Fruit fly (Drosophila melanogaster): ENCODE results near the gene CG17261.

CG17261 gene

DNA sequence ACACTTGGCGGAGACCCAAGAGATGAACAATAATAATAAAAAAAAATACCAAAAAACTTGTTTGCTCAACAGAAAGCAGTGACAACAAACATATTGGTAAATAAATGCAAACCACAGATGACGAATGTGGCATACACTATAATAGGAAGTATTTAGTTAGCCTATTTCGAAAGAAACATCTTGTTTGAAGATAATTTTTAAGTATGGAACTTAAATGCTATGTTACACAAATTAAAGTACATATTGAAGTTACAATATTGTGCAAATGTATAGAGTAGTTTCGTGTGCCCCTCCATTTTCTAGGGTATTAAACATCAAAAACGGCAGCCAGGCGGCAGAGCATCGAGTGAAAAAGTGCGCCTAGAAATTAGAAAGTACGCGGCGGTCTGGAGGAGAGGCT, 39.0 kb upstream of the CG17261 start (continued):
- no peak for TF ChIP-seq Elba2 (GFP tag; optimal IDR thresholded peaks at IDR 0.05)
- peak; percentile 88 for TF ChIP-seq Asciz (GFP tag; optimal IDR thresholded peaks at IDR 0.05)
- peak; percentile 4 for TF ChIP-seq CG2202 (tag; optimal IDR thresholded peaks at IDR 0.05)

DNA sequence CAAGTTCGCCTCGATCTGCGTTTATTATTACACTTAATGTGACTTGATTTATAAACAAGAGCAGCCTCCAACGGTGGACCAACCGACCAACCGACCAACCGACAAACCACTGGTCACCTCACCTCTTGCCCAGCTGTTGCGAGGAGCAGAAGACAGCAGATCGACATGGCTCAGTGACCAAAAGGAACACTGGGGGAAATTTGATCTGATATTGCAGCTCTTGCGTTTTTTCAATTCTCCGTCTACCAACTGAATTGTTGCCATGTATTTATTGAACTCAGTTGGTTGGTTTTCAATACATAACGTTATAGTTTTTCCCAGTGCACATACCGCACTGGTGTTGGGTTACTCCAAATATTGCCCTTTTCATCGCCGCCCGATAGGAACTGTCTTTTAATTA, 37.8 kb upstream of the CG17261 start:
- TF ChIP-seq Elba2 (GFP tag; optimal IDR thresholded peaks at IDR 0.05) (no peak), Optix (GFP tag; IDR thresholded peaks at IDR 0.05) (no peak), ssp (GFP tag; IDR thresholded peaks at IDR 0.05) (no peak), tx (GFP tag; optimal IDR thresholded peaks at IDR 0.05) (no peak), ap (GFP tag; IDR thresholded peaks at IDR 0.05) (no peak), CG10321 (GFP tag; IDR thresholded peaks at IDR 0.05) (no peak), CTCF (GFP tag; optimal IDR thresholded peaks at IDR 0.05) (no peak), CG34422 (GFP tag; IDR thresholded peaks at IDR 0.05) (0 out of 3 replicates have a peak, but pooled peaks have one; percentile 20), Drgx (GFP tag; IDR thresholded peaks at IDR 0.05) (0 out of 2 replicates have a peak, but pooled peaks have one; percentile 15), CG4707 (GFP tag; optimal IDR thresholded peaks at IDR 0.05) (no peak), ara (GFP tag; IDR thresholded peaks at IDR 0.05) (0 out of 2 replicates have a peak, but pooled peaks have one; percentile 27), CG11695 (GFP tag; IDR thresholded peaks at IDR 0.05) (no peak), nom (GFP tag; optimal IDR thresholded peaks at IDR 0.05) (peak; percentile 25), sens-2 (GFP tag; IDR thresholded peaks at IDR 0.05) (no peak), psq (GFP tag; optimal IDR thresholded peaks at IDR 0.05) (no peak), CG7839 (tag; optimal IDR thresholded peaks at IDR 0.05) (no peak), sd (tag; optimal IDR thresholded peaks at IDR 0.05) (peak; percentile 52), CG9817 (tag; optimal IDR thresholded peaks at IDR 0.05) (no peak), CG2712 (tag; optimal IDR thresholded peaks at IDR 0.05) (peak; percentile 1), CG1603 (tag; optimal IDR thresholded peaks at IDR 0.05) (peak; percentile 26), Mad (GFP tag; optimal IDR thresholded peaks at IDR 0.05) (no peak), CG1602 (GFP tag; optimal IDR thresholded peaks at IDR 0.05) (no peak), CG8478 (optimal IDR thresholded peaks at IDR 0.05) (no peak), zf30C (GFP tag; optimal IDR thresholded peaks at IDR 0.05) (peak; percentile 30), bsh (GFP tag; optimal IDR thresholded peaks at IDR 0.05) (no peak), row (GFP tag; IDR thresholded peaks at IDR 0.05) (peak; percentile 20; the same call in 1 of the 3 replicates), CG12104 (GFP tag; optimal IDR thresholded peaks at IDR 0.05) (no peak), Six4 (GFP tag; optimal IDR thresholded peaks at IDR 0.05) (no peak), emc (GFP tag; optimal IDR thresholded peaks at IDR 0.05) (no peak), CG14050 (GFP tag; IDR thresholded peaks at IDR 0.05) (no peak), CG13894 (tag; optimal IDR thresholded peaks at IDR 0.05) (no peak), Med (GFP tag) (peak; percentile 77), CG13424 (tag; optimal IDR thresholded peaks at IDR 0.05) (no peak), Rx (GFP tag; IDR thresholded peaks at IDR 0.05) (no peak), CG17328 (GFP tag; IDR thresholded peaks at IDR 0.05) (0 out of 2 replicates have a peak, but pooled peaks have one; percentile 22), sens (GFP tag) (peak; percentile 58), Rfx (GFP tag; IDR thresholded peaks at IDR 0.05) (no peak), E2f2 (GFP tag; IDR thresholded peaks at IDR 0.05) (no peak), cad (GFP tag; optimal IDR thresholded peaks at IDR 0.05) (no peak), lilli (GFP tag; optimal IDR thresholded peaks at IDR 0.05) (no peak), run (tag; optimal IDR thresholded peaks at IDR 0.05) (no peak), Camta (GFP tag; optimal IDR thresholded peaks at IDR 0.05) (no peak), B-H1 (GFP tag; IDR thresholded peaks at IDR 0.05) (no peak), bbx (GFP tag; IDR thresholded peaks at IDR 0.05; ENCODE audit: partially characterized antibody) (no peak), CkIIα-i1 (GFP tag; IDR thresholded peaks at IDR 0.05) (no peak), ken (GFP tag; IDR thresholded peaks at IDR 0.05) (0 out of 3 replicates have a peak, but pooled peaks have one; percentile 29), CG3847 (GFP tag; IDR thresholded peaks at IDR 0.05) (no peak), zfh2 (GFP tag; optimal IDR thresholded peaks at IDR 0.05) (no peak)
